Fruit fly (Drosophila melanogaster) whole organism, embryonic: Measurements from ENCODE around the gene Dnaaf4.

Source experiments
- B-H1 ChIP-seq: fragments of 200-800 bp; sonication (Bioruptor generic); IDR thresholded peaks from 3 replicates; pipeline ENCODE4 v1.3.6; 2022; ENCODE audit warnings: missing biosample characterization, missing genetic modification characterization
- Bdp1 ChIP-seq: fragments of 200-800 bp; sonication (Bioruptor generic); optimal IDR thresholded peaks from 3 replicates; lab custom pipeline; 2016; ENCODE audit warnings: missing biosample characterization, missing genetic modification characterization
- CG11696 ChIP-seq: fragments of 200-800 bp; sonication (Bioruptor generic); IDR thresholded peaks from 2 replicates; pipeline ENCODE4 v1.3.6; 2022; ENCODE audit warnings: missing biosample characterization, missing genetic modification characterization
- CG11723 ChIP-seq: fragments of 200-800 bp; sonication (Bioruptor generic); optimal IDR thresholded peaks from 2 replicates; lab custom pipeline; 2017; ENCODE audit warnings: missing biosample characterization, mild to moderate bottlenecking, missing genetic modification characterization
- CG12219 ChIP-seq: fragments of 200-800 bp; sonication (Bioruptor generic); optimal IDR thresholded peaks from 3 replicates; lab custom pipeline; 2018; ENCODE audit warnings: missing biosample characterization, mild to moderate bottlenecking, missing genetic modification characterization
- CG13123 ChIP-seq: fragments of 200-800 bp; sonication (Bioruptor generic); optimal IDR thresholded peaks from 2 replicates; lab custom pipeline; 2016; ENCODE audit warnings: missing biosample characterization, missing genetic modification characterization
- CG13775 ChIP-seq: fragments of 200-800 bp; sonication (Bioruptor generic); optimal IDR thresholded peaks from 3 replicates; lab custom pipeline; 2017; ENCODE audit warnings: missing biosample characterization, mild to moderate bottlenecking, missing genetic modification characterization
- CG15514 ChIP-seq: fragments of 200-800 bp; sonication (Bioruptor generic); optimal IDR thresholded peaks from 3 replicates; lab custom pipeline; 2017; ENCODE audit warnings: missing biosample characterization, missing genetic modification characterization, mild to moderate bottlenecking, moderate library complexity, missing genetic modification reagents
- CG17568 ChIP-seq: fragments of 200-800 bp; sonication (Bioruptor generic); optimal IDR thresholded peaks from 2 replicates; lab custom pipeline; 2018; ENCODE audit warnings: missing biosample characterization, mild to moderate bottlenecking, missing genetic modification characterization, moderate library complexity
- CG18764 ChIP-seq: fragments of 200-800 bp; sonication (Bioruptor generic); optimal IDR thresholded peaks from 3 replicates; lab custom pipeline; 2016; ENCODE audit warnings: missing biosample characterization, missing genetic modification characterization
- CG4328 ChIP-seq: fragments of 200-800 bp; sonication (Bioruptor generic); optimal IDR thresholded peaks from 3 replicates; lab custom pipeline; 2017; ENCODE audit warnings: missing biosample characterization, missing genetic modification reagents, missing genetic modification characterization
- CG4617 ChIP-seq: fragments of 200-800 bp; sonication (Bioruptor generic); optimal IDR thresholded peaks from 3 replicates; lab custom pipeline; 2016; ENCODE audit warnings: missing biosample characterization, missing genetic modification characterization, borderline replicate concordance
- CG7271 ChIP-seq: fragments of 200-800 bp; sonication (Bioruptor generic); optimal IDR thresholded peaks from 2 replicates; lab custom pipeline; 2018; ENCODE audit warnings: missing biosample characterization, mild to moderate bottlenecking, missing genetic modification characterization, moderate library complexity
- CG7839 ChIP-seq: fragments of 200-800 bp; sonication (Bioruptor generic); optimal IDR thresholded peaks from 3 replicates; lab custom pipeline; 2018; ENCODE audit warnings: missing biosample characterization, mild to moderate bottlenecking, missing genetic modification characterization, moderate library complexity
- CG8281 ChIP-seq: fragments of 200-800 bp; sonication (Bioruptor generic); optimal IDR thresholded peaks from 2 replicates; lab custom pipeline; 2018; ENCODE audit warnings: missing biosample characterization, mild to moderate bottlenecking, missing genetic modification characterization, moderate library complexity
- CG8944 ChIP-seq: fragments of 200-800 bp; sonication (Bioruptor generic); optimal IDR thresholded peaks from 3 replicates; lab custom pipeline; 2016; ENCODE audit warnings: missing biosample characterization, missing genetic modification characterization
- CG9932 ChIP-seq: fragments of 200-800 bp; sonication (Bioruptor generic); IDR thresholded peaks from 2 replicates; pipeline ENCODE4 v1.3.6; 2022; ENCODE audit warnings: missing biosample characterization, missing genetic modification characterization
- CkIIα-i1 ChIP-seq: fragments of 200-800 bp; sonication (Bioruptor generic); IDR thresholded peaks from 2 replicates; pipeline ENCODE4 v1.3.6; 2022; ENCODE audit warnings: missing biosample characterization, missing genetic modification characterization
- CrebB ChIP-seq: fragments of 200-800 bp; sonication (Bioruptor generic); optimal IDR thresholded peaks from 3 replicates; lab custom pipeline; 2018; ENCODE audit warnings: missing biosample characterization, mild to moderate bottlenecking, missing genetic modification characterization
- Deaf1 ChIP-seq: fragments of 200-800 bp; optimal IDR thresholded peaks from 3 replicates; lab custom pipeline; 2019; ENCODE audit warnings: missing biosample characterization, mild to moderate bottlenecking, missing genetic modification characterization, moderate library complexity
- Fer3 ChIP-seq: fragments of 200-800 bp; sonication (Bioruptor generic); optimal IDR thresholded peaks from 2 replicates; lab custom pipeline; 2018; ENCODE audit warnings: missing biosample characterization, mild to moderate bottlenecking, missing genetic modification characterization, moderate library complexity
- H2.0 ChIP-seq: fragments of 200-800 bp; sonication (Bioruptor generic); IDR thresholded peaks from 2 replicates; pipeline ENCODE4 v1.3.6; 2022; ENCODE audit warnings: missing biosample characterization, missing genetic modification characterization
- Hr78 ChIP-seq, 2 experiments: fragments of 200-800 bp in 1 of 2; fragments of >200 bp in 1 of 2; sonication (Bioruptor generic) in 1 of 2; optimal IDR thresholded peaks; 2 replicates each; lab custom pipeline; 2017 to 2019; ENCODE audit warnings: missing biosample characterization in 2 of 2, missing genetic modification characterization in 2 of 2, mild to moderate bottlenecking in 1 of 2, moderate library complexity in 1 of 2
- Meics ChIP-seq: fragments of 200-800 bp; sonication (Bioruptor generic); optimal IDR thresholded peaks from 2 replicates; lab custom pipeline; 2017; ENCODE audit warnings: missing biosample characterization, mild to moderate bottlenecking, missing genetic modification characterization
- Nf-YB ChIP-seq: fragments of 200-800 bp; sonication (Bioruptor generic); optimal IDR thresholded peaks from 3 replicates; lab custom pipeline; 2019; ENCODE audit warnings: missing biosample characterization, mild to moderate bottlenecking, missing genetic modification characterization, moderate library complexity
- Optix ChIP-seq: fragments of 200-800 bp; sonication (Bioruptor generic); IDR thresholded peaks from 3 replicates; pipeline ENCODE4 v1.3.6; 2022; ENCODE audit warnings: missing biosample characterization, missing genetic modification characterization
- Pdp1 ChIP-seq, 2 experiments: fragments of 200-800 bp; sonication (Bioruptor generic); optimal IDR thresholded peaks; 3 replicates each; lab custom pipeline; 2016; ENCODE audit warnings: missing biosample characterization in 2 of 2, missing genetic modification characterization in 2 of 2, mild to moderate bottlenecking in 1 of 2, moderate library complexity in 1 of 2
- Sin3A ChIP-seq: fragments of >200 bp; optimal IDR thresholded peaks from 2 replicates; lab custom pipeline; 2018
- Sox102F ChIP-seq: fragments of 200-800 bp; sonication (Bioruptor generic); optimal IDR thresholded peaks from 2 replicates; lab custom pipeline; 2018; ENCODE audit warnings: missing biosample characterization, mild to moderate bottlenecking, missing genetic modification characterization, moderate library complexity
- aop ChIP-seq: fragments of 200-800 bp; sonication (Bioruptor generic); IDR thresholded peaks from 2 replicates; pipeline ENCODE4 v1.3.6; 2022; ENCODE audit warnings: missing biosample characterization, missing genetic modification characterization
- bcd ChIP-seq: fragments of 200-800 bp; sonication (Bioruptor generic); optimal IDR thresholded peaks from 2 replicates; lab custom pipeline; 2017; ENCODE audit warnings: missing biosample characterization, mild to moderate bottlenecking, missing genetic modification characterization
- chinmo ChIP-seq: fragments of 200-800 bp; sonication (Bioruptor generic); IDR thresholded peaks from 4 replicates; pipeline ENCODE4 v1.3.6; 2022; ENCODE audit warnings: missing biosample characterization, missing genetic modification characterization; ENCODE audit not compliant: partially characterized antibody
- dm ChIP-seq: fragments of 200-800 bp; sonication (Bioruptor generic); optimal IDR thresholded peaks from 3 replicates; lab custom pipeline; 2016; ENCODE audit warnings: missing biosample characterization, missing genetic modification characterization
- gce ChIP-seq: fragments of 200-800 bp; sonication (Bioruptor generic); IDR thresholded peaks from 3 replicates; pipeline ENCODE4 v1.3.6; 2022; ENCODE audit warnings: missing biosample characterization, missing genetic modification characterization
- gfzf ChIP-seq: fragments of 200-800 bp; sonication (Bioruptor generic); optimal IDR thresholded peaks from 2 replicates; lab custom pipeline; 2016; ENCODE audit warnings: missing biosample characterization, mild to moderate bottlenecking, missing genetic modification characterization, moderate library complexity
- gro ChIP-seq: fragments of 200-800 bp; sonication (Bioruptor generic); optimal IDR thresholded peaks from 2 replicates; lab custom pipeline; 2016; ENCODE audit warnings: missing biosample characterization, missing genetic modification characterization
- hb ChIP-seq: fragments of 200-800 bp; sonication (Bioruptor generic); IDR thresholded peaks from 3 replicates; pipeline ENCODE4 v1.3.6; 2022; ENCODE audit warnings: missing biosample characterization, missing genetic modification characterization; ENCODE audit not compliant: partially characterized antibody
- lab ChIP-seq: fragments of 200-800 bp; sonication (Bioruptor generic); optimal IDR thresholded peaks from 3 replicates; lab custom pipeline; 2017; ENCODE audit warnings: missing biosample characterization, missing genetic modification characterization, mild to moderate bottlenecking, moderate library complexity, missing genetic modification reagents
- onecut ChIP-seq: fragments of 200-800 bp; sonication (Bioruptor generic); IDR thresholded peaks from 2 replicates; pipeline ENCODE4 v1.3.6; 2022; ENCODE audit warnings: missing biosample characterization, missing genetic modification characterization
- pan ChIP-seq, 4 experiments: fragments of >200 bp in 3 of 4; fragments of 200-800 bp in 1 of 4; sonication (Bioruptor generic) in 1 of 4; optimal IDR thresholded peaks in 3 of 4; IDR thresholded peaks in 1 of 4; 2 replicates each; pipeline versions ENCODE4 v1.3.6 to Lab custom; 2017 to 2022; ENCODE audit warnings: missing biosample characterization in 2 of 4, missing genetic modification characterization in 2 of 4, mixed read lengths in 1 of 4
- repo ChIP-seq: fragments of 200-800 bp; sonication (Bioruptor generic); optimal IDR thresholded peaks from 2 replicates; lab custom pipeline; 2016; ENCODE audit warnings: missing biosample characterization, missing genetic modification characterization
- sd ChIP-seq: fragments of 200-800 bp; sonication (Bioruptor generic); optimal IDR thresholded peaks from 3 replicates; lab custom pipeline; 2018; ENCODE audit warnings: missing biosample characterization, mild to moderate bottlenecking, missing genetic modification characterization, moderate library complexity
- sima ChIP-seq: fragments of 200-800 bp; sonication (Bioruptor generic); optimal IDR thresholded peaks from 2 replicates; lab custom pipeline; 2016; ENCODE audit warnings: missing biosample characterization, missing genetic modification characterization
- slou ChIP-seq: fragments of 200-800 bp; sonication (Bioruptor generic); optimal IDR thresholded peaks from 3 replicates; lab custom pipeline; 2016; ENCODE audit warnings: missing biosample characterization, missing genetic modification characterization
- sna ChIP-seq: fragments of 200-800 bp; sonication (Bioruptor generic); IDR thresholded peaks from 2 replicates; pipeline ENCODE4 v1.3.6; 2022; ENCODE audit warnings: missing biosample characterization, missing genetic modification characterization; ENCODE audit not compliant: partially characterized antibody
- so ChIP-seq: fragments of 200-800 bp; sonication (Bioruptor generic); IDR thresholded peaks from 3 replicates; pipeline ENCODE4 v1.3.6; 2022; ENCODE audit warnings: missing biosample characterization, missing genetic modification characterization
- tna ChIP-seq: fragments of 200-800 bp; sonication (Bioruptor generic); IDR thresholded peaks from 2 replicates; pipeline ENCODE4 v1.3.6; 2022; ENCODE audit warnings: missing biosample characterization, missing genetic modification characterization; ENCODE audit not compliant: partially characterized antibody
- twi ChIP-seq: fragments of 200-800 bp; optimal IDR thresholded peaks from 2 replicates; lab custom pipeline; 2019; ENCODE audit warnings: missing biosample characterization, mild to moderate bottlenecking, missing genetic modification characterization, moderate library complexity
- zfh2 ChIP-seq: fragments of 200-800 bp; sonication (Bioruptor generic); optimal IDR thresholded peaks from 2 replicates; lab custom pipeline; 2016; ENCODE audit warnings: missing biosample characterization, missing genetic modification characterization

Gene Dnaaf4

DNA sequence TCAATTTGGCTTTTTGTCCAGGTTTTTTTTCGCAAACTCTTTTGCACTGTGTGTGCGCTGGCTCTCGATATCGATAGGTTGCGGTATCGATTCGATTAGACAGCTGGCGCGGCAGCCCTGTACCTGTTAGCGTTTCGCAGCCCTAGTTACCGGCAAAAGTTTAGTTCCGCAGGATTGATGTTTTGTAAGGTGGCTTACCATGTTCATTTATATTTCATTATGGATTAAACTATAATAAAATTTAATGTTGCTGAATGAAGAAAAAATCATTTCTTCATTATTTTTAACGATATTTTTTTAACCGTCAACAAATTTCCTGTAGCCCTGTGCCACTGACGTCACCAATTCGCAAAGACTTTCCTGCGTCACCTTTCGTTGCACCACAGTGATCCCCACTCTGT, 15.0 kb downstream of the Dnaaf4 start, which contains the start of gene Reps (continued):
- peak; percentile 99 for TF ChIP-seq B-H1
- peak; percentile 88 for TF ChIP-seq Nf-YB (GFP tag; lab: Kevin White, UChicago)
- TF ChIP-seq slou (GFP tag; lab: Kevin White, UChicago), result peak; percentile 99
- TF ChIP-seq sna (GFP tag; lab: Robert Waterston, UW), result peak; percentile 74; the same call in 1 of the 2 replicates
- peak; percentile 93 for TF ChIP-seq Bdp1 (GFP tag; lab: Kevin White, UChicago)
- peak; percentile 98 for TF ChIP-seq Meics (GFP tag; lab: Kevin White, UChicago)
- peak; percentile 96 for TF ChIP-seq CrebB
- TF ChIP-seq CG9932 (GFP tag; lab: Robert Waterston, UW), result peak; percentile 99
- peak; percentile 99 for TF ChIP-seq so
- peak; percentile 91 for TF ChIP-seq aop (GFP tag; lab: Robert Waterston, UW)
- TF ChIP-seq sd (tag; lab: Kevin White, UChicago), result no peak
- peak; percentile 99 for TF ChIP-seq CG7839 (tag; lab: Kevin White, UChicago)
- peak; percentile 99 for TF ChIP-seq Optix (GFP tag; lab: Robert Waterston, UW)
- TF ChIP-seq Sox102F, result peak; percentile 98
- TF ChIP-seq hb (GFP tag; lab: Robert Waterston, UW), result peak; percentile 68; the same call in 2 of the 3 replicates
- peak; percentile 90 for TF ChIP-seq CG8281
- TF ChIP-seq CG11723 (GFP tag; lab: Kevin White, UChicago), result peak; percentile 97
- peak; percentile 97 for TF ChIP-seq CG8944 (GFP tag; lab: Kevin White, UChicago)
- TF ChIP-seq Pdp1 (GFP tag; optimal IDR thresholded peaks at IDR 0.05; lab: Kevin White, UChicago), result peak; percentile 98 to 99
- TF ChIP-seq pan (optimal IDR thresholded peaks at IDR 0.05; lab: Kevin White, UChicago), result no peak
- peak in 1 of 2 experiments; percentile 99 for TF ChIP-seq pan (GFP tag; optimal IDR thresholded peaks at IDR 0.05 in 1 of 2, IDR thresholded peaks at IDR 0.05 in 1 of 2)
- peak; percentile 97 for TF ChIP-seq CG13123 (GFP tag; lab: Kevin White, UChicago)
- TF ChIP-seq CG17568 (GFP tag; lab: Kevin White, UChicago), result peak; percentile 97
- TF ChIP-seq Hr78 (GFP tag; optimal IDR thresholded peaks at IDR 0.05; lab: Kevin White, UChicago), result no peak
- peak; percentile 38 for TF ChIP-seq gfzf (GFP tag; lab: Kevin White, UChicago)
- peak; percentile 98 for TF ChIP-seq H2.0 (GFP tag; lab: Robert Waterston, UW)
- peak; percentile 96 for TF ChIP-seq Sin3A (lab: Kevin White, UChicago)
- peak; percentile 91 for TF ChIP-seq sima (GFP tag; lab: Kevin White, UChicago)
- TF ChIP-seq dm (GFP tag; lab: Kevin White, UChicago), result peak; percentile 95
- TF ChIP-seq CG7271 (tag; lab: Kevin White, UChicago), result peak; percentile 98
- peak; percentile 94 for TF ChIP-seq CG11696 (GFP tag; lab: Robert Waterston, UW)
- TF ChIP-seq twi (tag; lab: Kevin White, UChicago), result peak; percentile 97
- peak; percentile 98 for TF ChIP-seq zfh2 (GFP tag; lab: Kevin White, UChicago)
- no peak for TF ChIP-seq Deaf1 (tag; lab: Kevin White, UChicago)
- no peak for TF ChIP-seq chinmo (GFP tag; lab: Robert Waterston, UW)
- TF ChIP-seq CG15514, result peak; percentile 99
- TF ChIP-seq CG4617 (GFP tag; lab: Kevin White, UChicago), result peak; percentile 99
- peak; percentile 99 for TF ChIP-seq Fer3 (tag; lab: Kevin White, UChicago)
- peak; percentile 97 for TF ChIP-seq gro (GFP tag; lab: Kevin White, UChicago)
- TF ChIP-seq tna (GFP tag; lab: Robert Waterston, UW), result no peak
- TF ChIP-seq CkIIα-i1, result peak; percentile 93
- TF ChIP-seq CG18764 (GFP tag; lab: Kevin White, UChicago), result peak; percentile 98
- TF ChIP-seq bcd (GFP tag; lab: Kevin White, UChicago), result peak; percentile 99
- peak; percentile 100 for TF ChIP-seq CG13775 (GFP tag; lab: Kevin White, UChicago)
- peak; percentile 95 for TF ChIP-seq onecut
- TF ChIP-seq CG12219 (GFP tag; lab: Kevin White, UChicago), result peak; percentile 96
- peak; percentile 97 for TF ChIP-seq gce
- peak; percentile 96 for TF ChIP-seq repo (GFP tag; lab: Kevin White, UChicago)
- TF ChIP-seq CG4328 (GFP tag; lab: Kevin White, UChicago), result peak; percentile 95
- TF ChIP-seq lab (GFP tag; lab: Kevin White, UChicago), result peak; percentile 99
